Worm (Caenorhabditis elegans): ENCODE results near the gene rsf-1.

ce11 chrII:11268822-11269221 lies 37.4 kb upstream of the rsf-1 start, which contains the start of gene cut-1:
- TF ChIP-seq rnt-1 (tag; optimal IDR thresholded peaks at IDR 0.05) (no peak), unc-98 (GFP tag; IDR thresholded peaks at IDR 0.05) (no peak), sptf-1 (tag; optimal IDR thresholded peaks at IDR 0.05) (no peak), ces-1 (GFP tag; optimal IDR thresholded peaks at IDR 0.05) (no peak), lir-3 (tag; optimal IDR thresholded peaks at IDR 0.05; ENCODE audit: poor library complexity) (no peak), nhr-77 (tag; optimal IDR thresholded peaks at IDR 0.05) (no peak)
